Fruit fly (Drosophila melanogaster) whole organism, embryonic: ENCODE data around the gene CtBP.

Experiments
- CG10321 ChIP-seq: fragments of 200-800 bp; sonication (Bioruptor generic); IDR thresholded peaks from 2 replicates; pipeline ENCODE4 v1.3.6; 2022; ENCODE audit warnings: missing biosample characterization, missing genetic modification characterization
- CG1233 ChIP-seq: fragments of 200-800 bp; sonication (Bioruptor generic); optimal IDR thresholded peaks from 4 replicates; lab custom pipeline; 2018; ENCODE audit warnings: missing biosample characterization, mild to moderate bottlenecking, missing genetic modification characterization
- CG13424 ChIP-seq: fragments of 200-800 bp; sonication (Bioruptor generic); optimal IDR thresholded peaks from 2 replicates; lab custom pipeline; 2019; ENCODE audit warnings: missing biosample characterization, mild to moderate bottlenecking, missing genetic modification characterization, moderate library complexity
- CG30403 ChIP-seq: fragments of 200-800 bp; sonication (Bioruptor generic); optimal IDR thresholded peaks from 3 replicates; lab custom pipeline; 2016; ENCODE audit warnings: missing biosample characterization, missing genetic modification characterization
- CG32772 ChIP-seq: fragments of 200-800 bp; sonication (Bioruptor generic); IDR thresholded peaks from 2 replicates; pipeline ENCODE4 v1.3.6; 2022; ENCODE audit warnings: missing biosample characterization, missing genetic modification characterization
- CG7556 ChIP-seq: fragments of 200-800 bp; sonication (Bioruptor generic); optimal IDR thresholded peaks from 2 replicates; lab custom pipeline; 2017; ENCODE audit warnings: missing biosample characterization, mild to moderate bottlenecking, missing genetic modification characterization
- CHES-1-like ChIP-seq: fragments of 200-800 bp; sonication (Bioruptor generic); optimal IDR thresholded peaks from 2 replicates; lab custom pipeline; 2016; ENCODE audit warnings: missing biosample characterization, missing genetic modification characterization
- Lpt ChIP-seq: fragments of >200 bp; optimal IDR thresholded peaks from 2 replicates; lab custom pipeline; 2018; ENCODE audit warnings: missing biosample characterization, missing genetic modification characterization
- Mes4 ChIP-seq: fragments of 200-800 bp; sonication (Bioruptor generic); optimal IDR thresholded peaks from 2 replicates; lab custom pipeline; 2016; ENCODE audit warnings: missing biosample characterization, missing genetic modification characterization
- abd-A ChIP-seq: fragments of 200-800 bp; sonication (Bioruptor generic); optimal IDR thresholded peaks from 3 replicates; lab custom pipeline; 2019; ENCODE audit warnings: missing biosample characterization, mild to moderate bottlenecking, missing genetic modification characterization, moderate library complexity
- crc ChIP-seq: fragments of 200-800 bp; sonication (Bioruptor generic); optimal IDR thresholded peaks from 2 replicates; lab custom pipeline; 2016; ENCODE audit warnings: missing biosample characterization, missing genetic modification characterization
- maf-S ChIP-seq: fragments of 200-800 bp; sonication (Bioruptor generic); optimal IDR thresholded peaks from 2 replicates; lab custom pipeline; 2016; ENCODE audit warnings: missing biosample characterization, missing genetic modification characterization
- rib ChIP-seq: fragments of 200-800 bp; sonication (Bioruptor generic); IDR thresholded peaks from 2 replicates; pipeline ENCODE4 v1.3.6; 2022; ENCODE audit warnings: missing biosample characterization, missing genetic modification characterization
- tap ChIP-seq: fragments of 200-800 bp; optimal IDR thresholded peaks from 3 replicates; lab custom pipeline; 2019; ENCODE audit warnings: missing biosample characterization, mild to moderate bottlenecking, missing genetic modification characterization, moderate library complexity

DNA sequence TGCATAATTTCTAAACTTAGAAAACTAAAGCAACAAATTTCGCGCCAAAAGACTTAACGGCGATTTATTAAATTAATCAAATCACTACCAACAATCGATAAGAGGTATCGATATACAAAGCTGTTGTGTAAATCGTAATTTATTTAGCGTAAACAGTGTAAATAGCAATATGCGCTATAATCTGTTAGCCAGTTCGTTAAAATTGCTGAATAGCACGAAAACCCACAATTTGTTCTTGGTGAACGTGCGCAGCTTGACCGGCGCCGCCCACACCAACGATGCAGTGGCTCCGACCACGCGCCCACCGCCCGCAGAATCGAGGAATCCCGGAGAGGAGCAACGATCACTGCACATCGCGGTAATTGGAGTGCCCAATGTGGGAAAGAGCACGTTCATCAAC lies 15.9 kb upstream of the CtBP start, which contains the start of gene CG7488:
- no peak for TF ChIP-seq CG7556 (GFP tag; lab: Kevin White, UChicago)
- no peak for TF ChIP-seq rib
- no peak for TF ChIP-seq CG32772
- TF ChIP-seq tap (tag; lab: Kevin White, UChicago), result no peak
- no peak for TF ChIP-seq CG30403 (GFP tag; lab: Kevin White, UChicago)
- TF ChIP-seq abd-A (tag; lab: Kevin White, UChicago), result no peak
- TF ChIP-seq CG10321 (GFP tag; lab: Robert Waterston, UW), result no peak
- no peak for TF ChIP-seq Mes4 (GFP tag; lab: Kevin White, UChicago)
- no peak for TF ChIP-seq CG13424 (tag; lab: Kevin White, UChicago)
- TF ChIP-seq Lpt, result no peak
- no peak for TF ChIP-seq crc (GFP tag; lab: Kevin White, UChicago)
- no peak for TF ChIP-seq CG1233 (GFP tag; lab: Kevin White, UChicago)
- TF ChIP-seq maf-S (GFP tag; lab: Kevin White, UChicago), result no peak
- TF ChIP-seq CHES-1-like, result no peak
